Fruit fly (Drosophila melanogaster) whole organism: ENCODE results near the gene MED1.

Experiments used
- CG8478 ChIP-seq: fragments of >200 bp; optimal IDR thresholded peaks from 2 replicates; lab custom pipeline; 2018; ENCODE audit warnings: inconsistent platforms
- Dll ChIP-seq: fragments of >200 bp; optimal IDR thresholded peaks from 2 replicates; lab custom pipeline; 2017
- EcR ChIP-seq, 2 experiments: fragments of >200 bp; optimal IDR thresholded peaks; 2 replicates each; lab custom pipeline; 2017; ENCODE audit warnings: missing biosample characterization in 2 of 2, missing genetic modification characterization in 2 of 2, missing genetic modification reagents in 2 of 2
- pan ChIP-seq: fragments of >200 bp; optimal IDR thresholded peaks from 2 replicates; lab custom pipeline; 2017
- psq ChIP-seq: fragments of >200 bp; optimal IDR thresholded peaks from 2 replicates; lab custom pipeline; 2017

DNA sequence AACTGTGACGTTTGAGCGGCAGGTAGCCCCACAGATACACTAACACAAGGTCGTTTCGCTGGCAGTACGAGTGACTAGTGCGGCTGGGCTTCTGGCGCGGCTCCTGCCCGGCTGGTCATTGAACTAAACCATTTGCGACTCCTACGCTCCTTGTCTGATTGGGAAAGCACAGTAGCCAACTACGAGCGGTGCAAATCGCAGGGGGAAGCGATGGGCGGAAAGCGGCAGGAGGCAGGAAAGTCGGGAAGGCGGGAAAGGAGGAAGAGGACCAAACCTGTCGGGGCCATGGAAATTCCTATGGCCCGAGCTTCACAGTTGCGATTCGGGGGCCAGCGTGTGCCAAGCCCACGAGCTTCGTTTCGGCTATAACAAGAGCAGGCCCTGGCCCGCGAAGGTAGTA, 9.9 kb upstream of the MED1 start:
- TF ChIP-seq Dll (lab: Kevin White, UChicago) (no peak), CG8478 (no peak), psq (lab: Kevin White, UChicago) (no peak), EcR (GFP tag; optimal IDR thresholded peaks at IDR 0.05; lab: Kevin White, UChicago) (peak in 1 of 2 experiments; percentile 79), pan (lab: Kevin White, UChicago) (no peak)
